Worm (Caenorhabditis elegans) whole organism, young adult: ENCODE measurements around the gene T05C12.4.

ENCODE experiments used
- C06A6.2 ChIP-seq: fragments of 200-800 bp; sonication (Bioruptor generic); conservative IDR thresholded peaks from 2 replicates; pipeline ENCODE4 v1.3.6; 2022; ENCODE audit warnings: missing genetic modification characterization, missing compliant biosample characterization
- D2030.7 ChIP-seq: fragments of 200-800 bp; sonication (Bioruptor generic); IDR thresholded peaks from 2 replicates; pipeline ENCODE4 v1.3.6; 2022; ENCODE audit warnings: missing genetic modification reagents, missing genetic modification characterization, missing compliant biosample characterization
- F33H1.4 ChIP-seq: fragments of 200-800 bp; sonication (Bioruptor generic); IDR thresholded peaks from 2 replicates; pipeline ENCODE4 v1.3.6; 2022; ENCODE audit warnings: missing genetic modification reagents, missing genetic modification characterization, missing compliant biosample characterization
- F37B4.10 ChIP-seq: fragments of 200-800 bp; sonication (Bioruptor generic); IDR thresholded peaks from 2 replicates; pipeline ENCODE4 v1.3.6; 2022; ENCODE audit warnings: missing genetic modification characterization, missing compliant biosample characterization
- F39B2.1 ChIP-seq: fragments of 200-800 bp; sonication (Bioruptor generic); IDR thresholded peaks from 2 replicates; pipeline ENCODE4 v1.3.6; 2022; ENCODE audit warnings: missing genetic modification reagents, missing genetic modification characterization, missing compliant biosample characterization
- F49E8.2 ChIP-seq: sonication (generic microtip); optimal IDR thresholded peaks from 3 replicates; lab custom pipeline; 2017; ENCODE audit warnings: missing genetic modification characterization, mild to moderate bottlenecking, missing compliant biosample characterization, antibody characterized with exemption, moderate library complexity; ENCODE audit not compliant: insufficient read depth
- F52B5.7 ChIP-seq: sonication (generic microtip); optimal IDR thresholded peaks from 2 replicates; lab custom pipeline; 2016; ENCODE audit warnings: mild to moderate bottlenecking, missing genetic modification characterization, missing compliant biosample characterization
- F55B11.4 ChIP-seq: sonication (generic microtip); optimal IDR thresholded peaks from 2 replicates; lab custom pipeline; 2016; ENCODE audit warnings: missing compliant biosample characterization, missing genetic modification characterization, borderline replicate concordance; ENCODE audit not compliant: insufficient read depth
- F57C9.4 ChIP-seq: sonication (generic microtip); optimal IDR thresholded peaks from 2 replicates; lab custom pipeline; 2017; ENCODE audit warnings: mild to moderate bottlenecking, missing genetic modification characterization, missing compliant biosample characterization
- Y67H2A.10 ChIP-seq: fragments of 200-800 bp; sonication (Bioruptor generic); conservative IDR thresholded peaks from 2 replicates; pipeline ENCODE4 v1.3.6; 2022; ENCODE audit warnings: missing genetic modification reagents, missing genetic modification characterization, missing compliant biosample characterization
- ZK185.1 ChIP-seq: sonication (generic microtip); optimal IDR thresholded peaks from 2 replicates; lab custom pipeline; 2016; ENCODE audit warnings: mild to moderate bottlenecking, missing genetic modification characterization, missing compliant biosample characterization; ENCODE audit not compliant: poor library complexity, severe bottlenecking
- ama-1 ChIP-seq, 3 experiments: fragments of 150-350 bp in 1 of 3; sonication (generic microtip) in 2 of 3; optimal IDR thresholded peaks; 2 replicates each; lab custom pipeline; 2014 to 2018; ENCODE audit warnings: missing biosample characterization in 2 of 3, missing genetic modification characterization in 2 of 3, missing genetic modification reagents in 2 of 3
- aptf-2 ChIP-seq: fragments of 200-800 bp; sonication (Bioruptor generic); conservative IDR thresholded peaks from 2 replicates; pipeline ENCODE4 v1.3.6; 2022; ENCODE audit warnings: missing genetic modification reagents, missing genetic modification characterization, missing compliant biosample characterization
- atf-7 ChIP-seq: sonication (generic microtip); optimal IDR thresholded peaks from 2 replicates; lab custom pipeline; 2017; ENCODE audit warnings: mild to moderate bottlenecking, missing genetic modification characterization, missing compliant biosample characterization
- bed-2 ChIP-seq: fragments of 200-800 bp; sonication (Bioruptor generic); IDR thresholded peaks from 2 replicates; pipeline ENCODE4 v1.3.6; 2022; ENCODE audit warnings: missing genetic modification reagents, missing genetic modification characterization, missing compliant biosample characterization
- ccch-3 ChIP-seq: fragments of 200-800 bp; sonication (Bioruptor generic); optimal IDR thresholded peaks from 2 replicates; lab custom pipeline; 2018; ENCODE audit warnings: mild to moderate bottlenecking, missing genetic modification characterization, missing compliant biosample characterization
- cebp-1 ChIP-seq, 2 experiments: fragments of 200-800 bp in 1 of 2; sonication (Bioruptor generic) in 1 of 2; sonication (generic microtip) in 1 of 2; IDR thresholded peaks in 1 of 2; optimal IDR thresholded peaks in 1 of 2; 2 replicates each; pipeline versions ENCODE4 v1.3.6 to Lab custom; 2017 to 2022; ENCODE audit warnings: missing compliant biosample characterization in 2 of 2, missing genetic modification characterization in 2 of 2, mild to moderate bottlenecking in 1 of 2, missing genetic modification reagents in 1 of 2, moderate library complexity in 1 of 2
- ceh-100 ChIP-seq: fragments of 200-800 bp; sonication (Bioruptor generic); IDR thresholded peaks from 2 replicates; pipeline ENCODE4 v1.3.6; 2022; ENCODE audit warnings: missing genetic modification reagents, missing genetic modification characterization, missing compliant biosample characterization
- ceh-27 ChIP-seq: fragments of 200-800 bp; sonication (Bioruptor generic); optimal IDR thresholded peaks from 2 replicates; lab custom pipeline; 2018; ENCODE audit warnings: mild to moderate bottlenecking, missing genetic modification characterization, moderate library complexity, missing compliant biosample characterization
- ceh-79 ChIP-seq: sonication (generic microtip); optimal IDR thresholded peaks from 2 replicates; lab custom pipeline; 2017; ENCODE audit warnings: mild to moderate bottlenecking, missing genetic modification characterization, missing compliant biosample characterization
- dox-1 ChIP-seq: fragments of 200-800 bp; sonication (Bioruptor generic); IDR thresholded peaks from 2 replicates; pipeline ENCODE4 v1.3.6; 2022; ENCODE audit warnings: missing genetic modification reagents, missing genetic modification characterization, missing compliant biosample characterization
- efl-1 ChIP-seq: fragments of 150-350 bp; optimal IDR thresholded peaks from 2 replicates; lab custom pipeline; 2014; ENCODE audit warnings: missing biosample characterization, missing genetic modification reagents, missing genetic modification characterization
- fkh-3 ChIP-seq: sonication (generic microtip); optimal IDR thresholded peaks from 2 replicates; lab custom pipeline; 2016; ENCODE audit warnings: mild to moderate bottlenecking, missing genetic modification characterization, missing compliant biosample characterization
- gei-17 ChIP-seq: fragments of 200-800 bp; sonication (Bioruptor generic); optimal IDR thresholded peaks from 2 replicates; lab custom pipeline; 2018; ENCODE audit warnings: mild to moderate bottlenecking, missing genetic modification characterization, missing compliant biosample characterization
- hlh-26 ChIP-seq: fragments of 200-800 bp; sonication (Bioruptor generic); conservative IDR thresholded peaks from 2 replicates; pipeline ENCODE4 v1.3.6; 2022; ENCODE audit warnings: missing genetic modification reagents, missing genetic modification characterization, missing compliant biosample characterization
- hsf-1 ChIP-seq: fragments of 200-800 bp; sonication (Bioruptor generic); IDR thresholded peaks from 2 replicates; pipeline ENCODE4 v1.3.6; 2022; ENCODE audit warnings: missing genetic modification reagents, missing genetic modification characterization, missing compliant biosample characterization
- lin-26 ChIP-seq: fragments of 200-800 bp; sonication (Bioruptor generic); IDR thresholded peaks from 2 replicates; pipeline ENCODE4 v1.3.6; 2022; ENCODE audit warnings: missing genetic modification reagents, missing genetic modification characterization, missing compliant biosample characterization
- lir-1 ChIP-seq: fragments of 200-800 bp; sonication (Bioruptor generic); conservative IDR thresholded peaks from 2 replicates; pipeline ENCODE4 v1.3.6; 2022; ENCODE audit warnings: missing genetic modification reagents, missing genetic modification characterization, missing compliant biosample characterization
- lsy-27 ChIP-seq: sonication (generic microtip); optimal IDR thresholded peaks from 2 replicates; lab custom pipeline; 2017; ENCODE audit warnings: missing genetic modification characterization, mild to moderate bottlenecking, missing compliant biosample characterization, antibody characterized with exemption, missing genotype, borderline replicate concordance; ENCODE audit not compliant: insufficient read depth
- nfya-2 ChIP-seq: fragments of 200-800 bp; sonication (Bioruptor generic); IDR thresholded peaks from 2 replicates; pipeline ENCODE4 v1.3.6; 2022; ENCODE audit warnings: missing genetic modification reagents, missing genetic modification characterization, missing compliant biosample characterization
- nhr-179 ChIP-seq: sonication (generic microtip); optimal IDR thresholded peaks from 2 replicates; lab custom pipeline; 2016; ENCODE audit warnings: mild to moderate bottlenecking, missing genetic modification characterization, missing compliant biosample characterization
- rpc-1 ChIP-seq, 2 experiments: fragments of 150-350 bp in 1 of 2; sonication (generic microtip) in 1 of 2; optimal IDR thresholded peaks; 2 replicates each; lab custom pipeline; 2014 to 2018; ENCODE audit warnings: missing biosample characterization in 1 of 2, missing genetic modification characterization in 1 of 2, missing genetic modification reagents in 1 of 2, missing genotype in 1 of 2
- sea-2 ChIP-seq: fragments of 200-800 bp; sonication (Bioruptor generic); IDR thresholded peaks from 2 replicates; pipeline ENCODE4 v1.3.6; 2022; ENCODE audit warnings: missing genetic modification characterization, missing compliant biosample characterization
- unc-130 ChIP-seq: sonication (generic microtip); optimal IDR thresholded peaks from 2 replicates; lab custom pipeline; 2016; ENCODE audit warnings: missing genetic modification reagents, missing genetic modification characterization, missing compliant biosample characterization
- zim-3 ChIP-seq: sonication (generic microtip); optimal IDR thresholded peaks from 2 replicates; lab custom pipeline; 2017; ENCODE audit warnings: mild to moderate bottlenecking, missing genetic modification characterization, moderate library complexity, missing compliant biosample characterization
- ztf-25 ChIP-seq: fragments of 200-800 bp; sonication (Bioruptor generic); IDR thresholded peaks from 2 replicates; pipeline ENCODE4 v1.3.6; 2022; ENCODE audit warnings: missing genetic modification reagents, missing genetic modification characterization, missing compliant biosample characterization
- ztf-26 ChIP-seq: sonication (generic microtip); optimal IDR thresholded peaks from 2 replicates; lab custom pipeline; 2017; ENCODE audit warnings: missing genetic modification characterization, missing compliant biosample characterization

Gene T05C12.4

DNA sequence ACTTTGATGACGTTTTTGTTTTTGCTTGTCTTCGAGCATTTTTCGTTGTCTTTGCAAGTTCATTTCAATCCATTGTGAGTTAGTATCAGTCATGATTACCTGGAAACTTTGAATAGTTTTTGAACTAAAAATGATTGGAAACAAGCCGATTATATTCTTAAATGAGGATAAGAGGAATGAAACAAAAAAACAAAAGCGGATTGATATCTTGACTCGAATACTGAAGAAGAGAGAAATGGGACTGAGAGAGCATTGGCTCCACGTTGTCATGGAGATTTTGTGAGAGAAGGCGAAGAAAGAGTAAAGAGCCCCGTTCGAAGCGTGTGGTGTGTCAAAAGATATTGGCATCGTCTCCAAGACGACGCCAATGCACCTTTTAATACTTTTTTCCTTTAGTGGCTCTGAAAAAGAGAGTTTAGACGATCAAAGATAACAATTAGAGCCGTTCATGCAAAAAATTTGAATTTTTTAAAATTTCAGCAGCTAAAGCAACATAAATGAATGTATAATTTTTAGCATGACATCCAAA is 23.3 kb downstream of the T05C12.4 start, which contains the start of the genes tub-1 and tmem-138:
Gene tub-1 (minus strand): TSS at position 101 of the 529 bp plus-strand sequence.
Gene tmem-138 (plus strand): TSS at position 479 of the 529 bp plus-strand sequence.
- TF ChIP-seq lin-26 (GFP tag; lab: Robert Waterston, UW) (no peak), nfya-2 (GFP tag; lab: Robert Waterston, UW) (no peak), fkh-3 (tag; lab: Kevin White, UChicago) (no peak), lsy-27 (tag; lab: Kevin White, UChicago) (no peak), efl-1 (GFP tag; lab: Kevin White, UChicago) (no peak), unc-130 (GFP tag; lab: Kevin White, UChicago) (no peak), hsf-1 (no peak), cebp-1 (GFP tag; IDR thresholded peaks at IDR 0.05; lab: Robert Waterston, UW) (no peak), cebp-1 (tag; optimal IDR thresholded peaks at IDR 0.05; lab: Kevin White, UChicago) (no peak)

DNA sequence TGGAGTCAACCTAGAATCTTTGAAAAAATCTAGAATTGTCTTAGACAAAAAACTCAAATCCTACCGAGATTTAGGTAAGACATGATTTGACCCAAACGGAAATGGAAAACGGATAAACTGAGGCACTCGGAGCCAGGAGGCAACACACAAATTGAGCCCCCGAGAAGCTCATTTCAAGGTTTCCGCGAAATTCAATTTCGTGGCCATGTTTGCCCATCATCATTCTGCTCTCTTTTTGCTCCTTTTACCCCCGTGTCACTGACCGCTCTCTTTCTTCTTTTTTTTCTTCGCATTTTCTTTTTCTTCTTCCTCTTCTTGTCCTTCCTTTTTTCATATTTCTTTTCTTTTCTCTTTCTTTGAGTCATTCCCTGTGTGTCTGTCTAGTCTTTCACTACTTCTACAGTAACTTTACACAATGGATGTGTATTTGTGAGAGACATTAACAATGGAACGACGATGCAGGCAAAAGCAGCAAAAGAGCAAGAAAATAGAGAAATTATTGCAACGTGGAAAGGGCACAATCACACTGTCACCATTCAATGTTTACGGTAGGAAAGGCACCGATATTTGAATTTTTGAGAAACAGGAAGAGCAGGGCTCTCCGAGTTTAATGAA is 27.4 kb downstream of the T05C12.4 start:
- no peak for TF ChIP-seq unc-130 (GFP tag; lab: Kevin White, UChicago)
- TF ChIP-seq gei-17 (GFP tag; lab: Kevin White, UChicago), result no peak
- no peak for TF ChIP-seq ama-1 (optimal IDR thresholded peaks at IDR 0.05; lab: Kevin White, UChicago)
- no peak for TF ChIP-seq ama-1 (GFP tag; optimal IDR thresholded peaks at IDR 0.05; lab: Kevin White, UChicago)
- TF ChIP-seq F55B11.4 (tag; lab: Kevin White, UChicago), result no peak
- TF ChIP-seq atf-7, result no peak
- TF ChIP-seq Y67H2A.10 (GFP tag; lab: Robert Waterston, UW), result no peak
- no peak for TF ChIP-seq hlh-26 (GFP tag; lab: Robert Waterston, UW)
- TF ChIP-seq F39B2.1 (GFP tag; lab: Robert Waterston, UW), result no peak
- no peak for TF ChIP-seq ztf-25
- no peak for TF ChIP-seq nhr-179 (tag; lab: Kevin White, UChicago)
- no peak for TF ChIP-seq ZK185.1 (tag; lab: Kevin White, UChicago)
- TF ChIP-seq D2030.7 (GFP tag; lab: Robert Waterston, UW), result no peak
- no peak for TF ChIP-seq rpc-1 (optimal IDR thresholded peaks at IDR 0.05; lab: Kevin White, UChicago)
- TF ChIP-seq rpc-1 (tag; optimal IDR thresholded peaks at IDR 0.05; lab: Kevin White, UChicago), result no peak
- TF ChIP-seq F52B5.7 (tag; lab: Kevin White, UChicago), result no peak
- no peak for TF ChIP-seq zim-3 (tag; lab: Kevin White, UChicago)
- no peak for TF ChIP-seq ceh-100 (GFP tag; lab: Robert Waterston, UW)

DNA sequence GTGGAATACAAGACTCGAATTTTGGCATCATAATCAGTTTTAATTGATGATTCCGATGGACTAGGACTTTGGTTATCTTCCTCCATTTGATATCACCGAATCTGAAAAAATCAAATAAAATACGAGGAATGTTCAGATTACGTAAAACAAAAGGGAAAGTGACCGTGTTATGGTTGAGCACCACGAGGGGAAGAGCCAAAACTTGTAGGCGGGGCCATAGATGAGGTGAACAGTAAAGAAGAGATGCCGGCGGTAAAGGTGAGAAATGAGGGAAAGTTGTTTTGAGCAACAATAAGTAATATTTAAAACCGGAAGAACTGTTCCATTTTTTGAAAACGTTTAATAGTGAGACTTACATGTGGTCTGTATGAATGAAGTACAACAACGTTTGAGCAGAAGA is 30.3 kb downstream of the T05C12.4 start, which contains the start of gene F10B5.3:
Gene F10B5.3 (minus strand): TSS at position 101 of the 400 bp plus-strand sequence.
- TF ChIP-seq ccch-3 (GFP tag; lab: Kevin White, UChicago) (no peak), sea-2 (GFP tag; lab: Robert Waterston, UW) (no peak), F37B4.10 (GFP tag; lab: Robert Waterston, UW) (no peak), bed-2 (GFP tag; lab: Robert Waterston, UW) (no peak), hlh-26 (GFP tag; lab: Robert Waterston, UW) (no peak), zim-3 (tag; lab: Kevin White, UChicago) (no peak), ztf-26 (tag; lab: Kevin White, UChicago) (no peak), ama-1 (optimal IDR thresholded peaks at IDR 0.05; lab: Kevin White, UChicago) (no peak), ama-1 (GFP tag; optimal IDR thresholded peaks at IDR 0.05; lab: Kevin White, UChicago) (no peak), lir-1 (GFP tag; lab: Robert Waterston, UW) (no peak), D2030.7 (GFP tag; lab: Robert Waterston, UW) (no peak), F49E8.2 (tag; lab: Kevin White, UChicago) (no peak), F57C9.4 (no peak), ceh-79 (tag; lab: Kevin White, UChicago) (no peak), ceh-27 (GFP tag; lab: Kevin White, UChicago) (no peak), aptf-2 (no peak), F33H1.4 (GFP tag; lab: Robert Waterston, UW) (no peak), dox-1 (no peak), C06A6.2 (no peak)
